Worm (Caenorhabditis elegans): ENCODE results near the gene H06A10.1.
A peak's percentile ranks its signal among the peaks of the same experiment; 100 is the strongest.

Gene H06A10.1

ce11 chrX:13543350-13543749, 36.0 kb downstream of the H06A10.1 start:
- peak; percentile 9 for TF ChIP-seq hlh-30 (tag; optimal IDR thresholded peaks at IDR 0.05; ENCODE audit: insufficient read depth)
- no peak for TF ChIP-seq mxl-2 (GFP tag; conservative IDR thresholded peaks at IDR 0.05)
- peak; percentile 95 for TF ChIP-seq ama-1 (optimal IDR thresholded peaks at IDR 0.05)

ce11 chrX:13544544-13545021, 37.2 kb downstream of the H06A10.1 start:
- TF ChIP-seq mdl-1 (tag; optimal IDR thresholded peaks at IDR 0.05): no peak
- TF ChIP-seq unc-39 (tag; optimal IDR thresholded peaks at IDR 0.05): no peak
- 0 out of 2 replicates have a peak, but pooled peaks have one; percentile 8 for TF ChIP-seq lin-29 (GFP tag; IDR thresholded peaks at IDR 0.05)
- peak; percentile 57 for TF ChIP-seq nhr-28 (tag; optimal IDR thresholded peaks at IDR 0.05)
- peak; percentile 72; the same call in 1 of the 2 replicates for TF ChIP-seq zfp-3 (GFP tag; conservative IDR thresholded peaks at IDR 0.05)
- TF ChIP-seq ceh-28 (tag; optimal IDR thresholded peaks at IDR 0.05): no peak
- peak; percentile 51 for TF ChIP-seq aha-1 (tag)
- no peak for TF ChIP-seq lir-3 (tag; optimal IDR thresholded peaks at IDR 0.05)
- TF ChIP-seq dmd-6 (GFP tag; IDR thresholded peaks at IDR 0.05): peak; percentile 9; the same call in 1 of the 2 replicates
- TF ChIP-seq mdt-29 (GFP tag; IDR thresholded peaks at IDR 0.05): peak; percentile 30; the same call in 1 of the 2 replicates
- 0 out of 2 replicates have a peak, but pooled peaks have one; percentile 19 for TF ChIP-seq tra-1 (GFP tag; IDR thresholded peaks at IDR 0.05)
- TF ChIP-seq mep-1 (tag; optimal IDR thresholded peaks at IDR 0.05): peak; percentile 74
- TF ChIP-seq nhr-77 (tag; optimal IDR thresholded peaks at IDR 0.05): no peak
- no peak for TF ChIP-seq Y48G9A.11 (GFP tag; IDR thresholded peaks at IDR 0.05)
- peak; percentile 97 for TF ChIP-seq ama-1 (optimal IDR thresholded peaks at IDR 0.05)
- TF ChIP-seq dmd-9 (GFP tag; IDR thresholded peaks at IDR 0.05): peak; percentile 58; the same call in 1 of the 2 replicates
- peak in 1 of 2 experiments; percentile 30 for TF ChIP-seq lsy-2 (tag; optimal IDR thresholded peaks at IDR 0.05)
- TF ChIP-seq unc-62 (GFP tag; optimal IDR thresholded peaks at IDR 0.05 in 1 of 2): peak in 1 of 2 experiments; percentile 76
- no peak for TF ChIP-seq unc-62 (tag; optimal IDR thresholded peaks at IDR 0.05)

- no peak for TF ChIP-seq zfp-2 (tag; optimal IDR thresholded peaks at IDR 0.05)
- no peak for TF ChIP-seq tra-1 (GFP tag; IDR thresholded peaks at IDR 0.05)
- no peak for TF ChIP-seq nhr-102 (tag; optimal IDR thresholded peaks at IDR 0.05)
- no peak for TF ChIP-seq dve-1 (tag; optimal IDR thresholded peaks at IDR 0.05; ENCODE audit: insufficient read depth)
- TF ChIP-seq ZK546.5 (tag; optimal IDR thresholded peaks at IDR 0.05): no peak
- TF ChIP-seq mes-2 (tag; optimal IDR thresholded peaks at IDR 0.05; ENCODE audit: poor library complexity, severe bottlenecking): no peak
- TF ChIP-seq hif-1 (tag; optimal IDR thresholded peaks at IDR 0.05): no peak
- no peak for TF ChIP-seq F49E8.2 (tag; optimal IDR thresholded peaks at IDR 0.05; ENCODE audit: borderline replicate concordance)
- TF ChIP-seq mdl-1 (tag; optimal IDR thresholded peaks at IDR 0.05): no peak
- no peak for TF ChIP-seq spr-3 (GFP tag; optimal IDR thresholded peaks at IDR 0.05)
- no peak for TF ChIP-seq nhr-6 (tag; optimal IDR thresholded peaks at IDR 0.05)
- no peak for TF ChIP-seq D1046.2 (GFP tag; IDR thresholded peaks at IDR 0.05)
- no peak for TF ChIP-seq madf-9 (GFP tag; conservative IDR thresholded peaks at IDR 0.05)
- TF ChIP-seq hmg-1.1 (GFP tag; IDR thresholded peaks at IDR 0.05): no peak
- TF ChIP-seq gei-8 (GFP tag; optimal IDR thresholded peaks at IDR 0.05): no peak
- TF ChIP-seq T20F7.1 (GFP tag; optimal IDR thresholded peaks at IDR 0.05): no peak
- no peak for TF ChIP-seq lin-38 (GFP tag; IDR thresholded peaks at IDR 0.05)
- no peak for TF ChIP-seq snpc-1.2 (GFP tag; IDR thresholded peaks at IDR 0.05)
- no peak for TF ChIP-seq daf-16 (GFP tag; optimal IDR thresholded peaks at IDR 0.05)
- no peak for TF ChIP-seq daf-16 (tag; optimal IDR thresholded peaks at IDR 0.05)
- TF ChIP-seq lin-39 (tag; optimal IDR thresholded peaks at IDR 0.05): no peak
Observed at ce11 chrX:13550890-13551289, 43.6 kb downstream of the H06A10.1 start, which contains the start of gene odr-1. Gene odr-1 (minus strand): TSS chrX:13550990.
